Worm (Caenorhabditis elegans) whole organism, early embryonic: ENCODE measurements around the gene Y57G7A.5.

Source experiments
- F13C5.2 ChIP-seq: sonication (generic microtip); optimal IDR thresholded peaks from 2 replicates; lab custom pipeline; 2017; ENCODE audit warnings: mild to moderate bottlenecking, missing genetic modification characterization, inconsistent platforms, missing compliant biosample characterization
- aly-1 ChIP-seq: sonication (generic microtip); optimal IDR thresholded peaks from 2 replicates; lab custom pipeline; 2016; ENCODE audit warnings: missing genetic modification characterization, missing compliant biosample characterization
- flt-1 ChIP-seq: fragments of 200-800 bp; sonication (Bioruptor generic); IDR thresholded peaks from 2 replicates; pipeline ENCODE4 v1.3.6; 2022; ENCODE audit warnings: missing genetic modification characterization, missing compliant biosample characterization
- scrt-1 ChIP-seq: fragments of 200-800 bp; sonication (Bioruptor generic); IDR thresholded peaks from 2 replicates; pipeline ENCODE4 v1.3.6; 2022; ENCODE audit warnings: missing genetic modification characterization, missing compliant biosample characterization
- tra-4 ChIP-seq: sonication (generic microtip); optimal IDR thresholded peaks from 2 replicates; lab custom pipeline; 2017; ENCODE audit warnings: missing genetic modification characterization, missing compliant biosample characterization

DNA sequence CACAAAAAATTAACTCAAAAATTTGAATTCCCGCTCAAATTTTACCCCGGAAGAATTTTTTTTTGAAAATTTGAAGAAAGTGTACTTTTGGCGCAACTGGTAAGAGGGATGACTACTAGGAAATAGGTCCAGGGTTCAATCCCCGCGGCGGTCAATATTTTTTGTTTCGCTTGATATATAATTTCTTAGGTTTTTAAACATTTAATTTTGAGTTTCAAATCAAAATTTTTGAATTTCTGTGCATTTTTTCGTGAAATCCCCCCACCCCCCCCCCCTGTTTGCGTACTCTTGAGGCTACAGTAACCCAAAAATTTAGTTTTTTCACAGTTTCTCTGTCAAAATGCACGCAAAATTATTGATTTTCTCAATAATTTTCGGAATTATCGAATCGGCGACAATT is 22.8 kb upstream of the Y57G7A.5 start, which contains the start of gene Y57G7A.1:
- TF ChIP-seq aly-1 = no peak
- TF ChIP-seq flt-1 (GFP tag; lab: Robert Waterston, UW) = no peak
- TF ChIP-seq scrt-1 (GFP tag; lab: Robert Waterston, UW) = no peak
- no peak for TF ChIP-seq F13C5.2 (tag; lab: Kevin White, UChicago)
- no peak for TF ChIP-seq tra-4 (tag; lab: Kevin White, UChicago)
